Fruit fly (Drosophila melanogaster): Measurements from ENCODE around the gene CG32270.

CG32270 gene

DNA sequence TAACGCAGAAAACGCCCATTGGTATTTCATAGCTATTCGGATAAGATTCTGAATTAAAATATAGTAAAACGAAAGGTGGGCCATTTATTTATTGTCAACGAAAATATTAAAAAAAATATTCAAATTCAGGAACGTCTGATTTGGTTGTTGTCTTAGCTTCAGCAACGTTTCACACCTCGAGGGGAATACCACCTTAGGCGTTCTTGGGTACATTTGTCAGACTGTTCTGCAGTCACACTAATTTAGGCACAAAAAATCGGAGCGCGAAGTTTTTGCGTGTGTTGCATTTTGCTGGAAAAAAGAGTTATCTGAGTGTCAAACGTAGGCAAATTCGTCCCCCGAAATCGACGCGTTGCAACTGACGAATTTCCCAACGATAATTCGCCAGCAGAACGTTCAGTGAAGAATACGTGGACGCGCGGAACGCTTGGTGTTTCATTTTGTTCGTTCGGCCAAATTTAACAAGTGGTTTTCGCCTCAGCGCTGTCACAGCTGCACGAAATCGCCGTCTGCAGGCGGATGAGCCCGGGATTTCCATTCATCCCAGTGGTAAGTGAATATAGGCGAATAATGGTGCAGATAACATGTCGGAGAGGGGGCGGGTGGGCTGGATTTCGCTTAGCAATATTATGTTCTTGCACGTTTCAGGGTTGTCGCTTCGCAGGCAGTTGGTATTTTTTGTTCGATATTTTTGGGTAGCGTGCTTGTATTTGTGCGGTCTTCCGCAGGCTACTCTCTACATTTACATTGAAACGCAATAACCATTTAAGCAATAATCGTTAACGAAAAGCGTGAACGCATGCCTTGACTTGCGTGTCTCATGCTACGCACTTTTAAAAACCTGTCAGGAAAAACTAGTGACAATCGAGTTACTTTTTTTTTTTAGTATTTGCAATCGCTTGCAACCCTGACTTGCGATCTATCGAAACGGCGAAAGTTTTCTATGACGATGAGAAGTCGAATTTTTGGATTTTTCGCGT lies 16.2 kb upstream of the CG32270 start, which contains the start of gene Larp4B (continued):
- TF ChIP-seq unc-4 (GFP tag; IDR thresholded peaks at IDR 0.05; ENCODE audit: partially characterized antibody) (peak; percentile 66), oc (tag; optimal IDR thresholded peaks at IDR 0.05) (no peak), CG9932 (GFP tag; IDR thresholded peaks at IDR 0.05) (peak; percentile 50), bowl (GFP tag; IDR thresholded peaks at IDR 0.05) (no peak), chm (GFP tag; IDR thresholded peaks at IDR 0.05) (no peak), lola (GFP tag; optimal IDR thresholded peaks at IDR 0.05) (no peak), Trl (optimal IDR thresholded peaks at IDR 0.05) (no peak), Trl (GFP tag; optimal IDR thresholded peaks at IDR 0.05) (no peak), CG31388 (GFP tag; optimal IDR thresholded peaks at IDR 0.05) (no peak), dysf (GFP tag; IDR thresholded peaks at IDR 0.05) (no peak), zf30C (GFP tag; optimal IDR thresholded peaks at IDR 0.05) (no peak), CG7928 (GFP tag; optimal IDR thresholded peaks at IDR 0.05) (peak; percentile 41), Abd-B (GFP tag; optimal IDR thresholded peaks at IDR 0.05) (no peak), CG11695 (GFP tag; IDR thresholded peaks at IDR 0.05) (no peak), zfh2 (GFP tag; optimal IDR thresholded peaks at IDR 0.05) (peak; percentile 35), pfk (GFP tag; optimal IDR thresholded peaks at IDR 0.05) (peak; percentile 91), CG14441 (GFP tag; IDR thresholded peaks at IDR 0.05) (no peak), gro (GFP tag; optimal IDR thresholded peaks at IDR 0.05) (peak; percentile 45), Lim3 (GFP tag; IDR thresholded peaks at IDR 0.05) (no peak), zfh1 (GFP tag; IDR thresholded peaks at IDR 0.05) (0 out of 3 replicates have a peak, but pooled peaks have one; percentile 37), Lhr (GFP tag; optimal IDR thresholded peaks at IDR 0.05) (peak; percentile 78), sd (tag; optimal IDR thresholded peaks at IDR 0.05) (peak; percentile 37), row (GFP tag; IDR thresholded peaks at IDR 0.05) (peak; percentile 62), Med (GFP tag) (peak; percentile 85), CG43689 (GFP tag; IDR thresholded peaks at IDR 0.05) (no peak), Fer1 (GFP tag; optimal IDR thresholded peaks at IDR 0.05) (no peak), vnd (GFP tag; IDR thresholded peaks at IDR 0.05; ENCODE audit: partially characterized antibody) (peak; percentile 71), fd96Cb (tag; optimal IDR thresholded peaks at IDR 0.05) (no peak), Adf1 (GFP tag; IDR thresholded peaks at IDR 0.05) (no peak), TFAM (GFP tag; optimal IDR thresholded peaks at IDR 0.05) (no peak), aop (GFP tag; IDR thresholded peaks at IDR 0.05) (no peak), grn (GFP tag; optimal IDR thresholded peaks at IDR 0.05) (no peak), CG2712 (tag; optimal IDR thresholded peaks at IDR 0.05) (peak; percentile 19), tio (GFP tag; optimal IDR thresholded peaks at IDR 0.05) (no peak), CG7839 (tag; optimal IDR thresholded peaks at IDR 0.05) (no peak), Xbp1 (GFP tag; optimal IDR thresholded peaks at IDR 0.05) (peak; percentile 21), CG8290 (GFP tag; optimal IDR thresholded peaks at IDR 0.05) (peak; percentile 4), CG8290 (tag; optimal IDR thresholded peaks at IDR 0.05) (no peak), CG8924 (tag; optimal IDR thresholded peaks at IDR 0.05) (peak; percentile 20), Chrac-16 (GFP tag; optimal IDR thresholded peaks at IDR 0.05) (no peak), D19A (tag; optimal IDR thresholded peaks at IDR 0.05) (no peak), Jarid2 (GFP tag; optimal IDR thresholded peaks at IDR 0.05) (no peak), Dref (GFP tag; IDR thresholded peaks at IDR 0.05) (peak; percentile 59), CG10274 (GFP tag; optimal IDR thresholded peaks at IDR 0.05) (no peak), Ravus (GFP tag; IDR thresholded peaks at IDR 0.05) (no peak), Mrtf (GFP tag; IDR thresholded peaks at IDR 0.05) (no peak), Poxn (GFP tag; IDR thresholded peaks at IDR 0.05) (no peak), Gug (GFP tag; IDR thresholded peaks at IDR 0.05) (no peak), CG11456 (GFP tag; IDR thresholded peaks at IDR 0.05) (no peak), CG14860 (GFP tag; IDR thresholded peaks at IDR 0.05; ENCODE audit: partially characterized antibody) (peak; percentile 72; the same call in 2 of the 3 replicates)
